Fruit fly (Drosophila melanogaster): ENCODE measurements around the gene Hmgcr.

DNA sequence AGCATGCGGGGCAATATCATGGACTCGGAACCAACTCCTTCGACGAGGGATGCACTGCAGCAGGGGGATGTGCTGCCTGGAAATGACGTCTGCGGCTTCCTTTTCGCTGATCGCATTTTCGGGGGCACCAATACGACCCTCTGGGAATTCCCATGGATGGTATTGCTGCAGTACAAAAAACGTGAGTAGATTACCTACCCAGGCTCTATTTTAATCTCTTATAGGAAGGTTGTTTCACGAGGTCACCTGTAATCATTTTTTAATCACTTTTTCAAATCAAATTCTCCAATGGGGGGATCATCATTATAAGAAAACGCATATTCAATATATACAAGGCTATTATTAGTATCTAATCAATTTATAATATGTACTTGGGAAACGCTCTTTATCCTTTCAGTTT is 46.2 kb upstream of the Hmgcr start:
- TF ChIP-seq CG3726 (GFP tag; IDR thresholded peaks at IDR 0.05) = no peak
- no peak for TF ChIP-seq Ets97D (GFP tag; optimal IDR thresholded peaks at IDR 0.05)
- TF ChIP-seq CG17328 (GFP tag; IDR thresholded peaks at IDR 0.05) = no peak
- no peak for TF ChIP-seq cad (GFP tag; optimal IDR thresholded peaks at IDR 0.05)
- no peak for TF ChIP-seq C15 (GFP tag; IDR thresholded peaks at IDR 0.05)
